Fruit fly (Drosophila melanogaster) whole organism, wandering third instar larva: Measurements from ENCODE around the gene AANATL7.

Source experiments
- Dfd ChIP-seq: fragments of >200 bp; optimal IDR thresholded peaks from 2 replicates; lab custom pipeline; 2017; ENCODE audit warnings: missing biosample characterization, missing genetic modification characterization
- Myc ChIP-seq: fragments of >200 bp; optimal IDR thresholded peaks from 2 replicates; lab custom pipeline; 2017
- foxo ChIP-seq, 2 experiments: fragments of 200-800 bp; sonication (Bioruptor generic); optimal IDR thresholded peaks; 2 replicates in 1 of 2; 3 replicates in 1 of 2; lab custom pipeline; 2016 to 2017; ENCODE audit warnings: missing biosample characterization in 2 of 2, missing genetic modification characterization in 2 of 2
- jim ChIP-seq: fragments of 175-275, 200-325 bp; sonication (Bioruptor generic); optimal IDR thresholded peaks from 2 replicates; lab custom pipeline; 2016; ENCODE audit warnings: missing biosample characterization, mild to moderate bottlenecking, missing genetic modification characterization

DNA sequence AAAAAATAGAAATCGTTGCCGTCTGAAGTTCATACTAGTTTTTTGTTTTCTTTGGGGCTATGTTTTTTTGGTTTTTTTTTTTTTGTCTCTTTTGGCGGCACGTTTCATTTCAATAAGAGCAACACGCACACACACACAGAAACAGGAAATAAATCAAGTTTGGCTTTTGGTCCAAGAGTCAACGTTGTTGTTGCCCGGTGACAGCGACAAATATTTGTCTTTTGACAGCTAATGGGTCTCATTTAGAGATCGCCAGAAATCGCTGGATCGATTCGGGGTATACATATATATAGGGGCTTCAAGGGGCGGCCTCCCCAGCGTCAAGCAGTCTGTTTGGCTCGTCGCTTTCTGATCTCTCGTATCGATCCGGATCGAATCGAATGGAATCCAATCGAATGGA lies 43.4 kb upstream of the AANATL7 start:
- no peak for TF ChIP-seq Myc (lab: Kevin White, UChicago)
- no peak for TF ChIP-seq jim (GFP tag; lab: Kevin White, UChicago)
- TF ChIP-seq foxo (GFP tag; optimal IDR thresholded peaks at IDR 0.05; lab: Kevin White, UChicago): no peak
- no peak for TF ChIP-seq Dfd (GFP tag; lab: Kevin White, UChicago)
